Worm (Caenorhabditis elegans) whole organism, L1 larva: ENCODE data around the gene srx-60.

Experiments used
- C16A3.4 ChIP-seq: fragments of 150-350 bp; optimal IDR thresholded peaks from 2 replicates; lab custom pipeline; 2014; ENCODE audit warnings: missing biosample characterization, missing genetic modification characterization
- alr-1 ChIP-seq: fragments of 200-800 bp; sonication (Bioruptor generic); optimal IDR thresholded peaks from 2 replicates; lab custom pipeline; 2018; ENCODE audit warnings: borderline replicate concordance, mild to moderate bottlenecking, missing genetic modification characterization, missing compliant biosample characterization
- aly-2 ChIP-seq: fragments of 150-350 bp; optimal IDR thresholded peaks from 2 replicates; lab custom pipeline; 2014; ENCODE audit warnings: missing biosample characterization, missing genetic modification characterization
- ama-1 ChIP-seq: fragments of 150-350 bp; optimal IDR thresholded peaks from 2 replicates; lab custom pipeline; 2014
- blmp-1 ChIP-seq: fragments of 150-350 bp; optimal IDR thresholded peaks from 2 replicates; lab custom pipeline; 2014; ENCODE audit warnings: missing biosample characterization, missing genetic modification characterization
- ceh-8 ChIP-seq: fragments of 200-800 bp; sonication (Bioruptor generic); optimal IDR thresholded peaks from 2 replicates; lab custom pipeline; 2018; ENCODE audit warnings: mild to moderate bottlenecking, missing genetic modification characterization, moderate library complexity, missing compliant biosample characterization
- ces-1 ChIP-seq: fragments of 150-350 bp; optimal IDR thresholded peaks from 2 replicates; lab custom pipeline; 2014; ENCODE audit warnings: missing biosample characterization, missing genetic modification reagents, missing genetic modification characterization
- dsc-1 ChIP-seq: sonication (generic microtip); optimal IDR thresholded peaks from 2 replicates; lab custom pipeline; 2016; ENCODE audit warnings: mild to moderate bottlenecking, missing genetic modification characterization, missing compliant biosample characterization
- efl-1 ChIP-seq, 4 experiments: fragments of 150-350 bp; optimal IDR thresholded peaks in 3 of 4; peaks in 1 of 4; 1 replicate in 1 of 4; 2 replicates in 3 of 4; lab custom pipeline; 2014; ENCODE audit warnings: missing biosample characterization in 2 of 4, missing genetic modification characterization in 2 of 4, missing genetic modification reagents in 2 of 4
- egl-27 ChIP-seq, 2 experiments: fragments of 150-350 bp in 1 of 2; sonication (generic microtip); optimal IDR thresholded peaks; 3 replicates each; lab custom pipeline; 2017 to 2018; ENCODE audit warnings: missing biosample characterization in 2 of 2, missing genetic modification characterization in 2 of 2, missing genetic modification reagents in 2 of 2
- elt-2 ChIP-seq: sonication (generic microtip); optimal IDR thresholded peaks from 2 replicates; lab custom pipeline; 2016; ENCODE audit warnings: missing genetic modification characterization, mild to moderate bottlenecking, inconsistent platforms, missing compliant biosample characterization, missing genetic modification reagents
- elt-3 ChIP-seq, 6 experiments: fragments of 150-350 bp in 1 of 6; sonication (generic microtip); optimal IDR thresholded peaks; 2 replicates each; lab custom pipeline; 2017 to 2018; ENCODE audit warnings: missing biosample characterization in 6 of 6, missing genetic modification characterization in 6 of 6, inconsistent platforms in 1 of 6
- ets-5 ChIP-seq: fragments of 200-800 bp; sonication (Bioruptor generic); IDR thresholded peaks from 2 replicates; pipeline ENCODE4 v1.3.6; 2022; ENCODE audit warnings: missing genetic modification characterization, missing compliant biosample characterization
- fos-1 ChIP-seq: fragments of 150-350 bp; optimal IDR thresholded peaks from 2 replicates; lab custom pipeline; 2014; ENCODE audit warnings: missing biosample characterization, missing genetic modification characterization
- grh-1 ChIP-seq: fragments of 200-800 bp; sonication (Bioruptor generic); IDR thresholded peaks from 2 replicates; pipeline ENCODE4 v1.3.6; 2022; ENCODE audit warnings: missing genetic modification reagents, missing genetic modification characterization, missing compliant biosample characterization
- isw-1 ChIP-seq: fragments of 200-800 bp; sonication (Bioruptor generic); IDR thresholded peaks from 2 replicates; pipeline ENCODE4 v1.3.6; 2022; ENCODE audit warnings: missing genetic modification characterization, missing compliant biosample characterization
- lir-3 ChIP-seq: sonication (generic microtip); optimal IDR thresholded peaks from 2 replicates; lab custom pipeline; 2016; ENCODE audit warnings: mild to moderate bottlenecking, missing genetic modification characterization, moderate library complexity, missing compliant biosample characterization; ENCODE audit not compliant: poor library complexity
- lsy-2 ChIP-seq, 2 experiments: fragments of 150-350 bp; optimal IDR thresholded peaks; 2 replicates each; lab custom pipeline; 2014; ENCODE audit warnings: missing biosample characterization in 2 of 2, missing genetic modification characterization in 2 of 2
- mef-2 ChIP-seq: fragments of 150-350 bp; optimal IDR thresholded peaks from 2 replicates; lab custom pipeline; 2014; ENCODE audit warnings: missing biosample characterization, missing genetic modification characterization
- mep-1 ChIP-seq: fragments of 150-350 bp; optimal IDR thresholded peaks from 2 replicates; lab custom pipeline; 2014; ENCODE audit warnings: missing biosample characterization, missing genetic modification characterization
- nhr-11 ChIP-seq: fragments of 150-350 bp; optimal IDR thresholded peaks from 2 replicates; lab custom pipeline; 2014; ENCODE audit warnings: missing biosample characterization, missing genetic modification characterization
- nhr-71 ChIP-seq: sonication (generic microtip); optimal IDR thresholded peaks from 2 replicates; lab custom pipeline; 2016; ENCODE audit warnings: mild to moderate bottlenecking, missing genetic modification characterization, moderate library complexity, missing compliant biosample characterization
- nhr-77 ChIP-seq: fragments of 150-350 bp; optimal IDR thresholded peaks from 2 replicates; lab custom pipeline; 2014; ENCODE audit warnings: missing biosample characterization, missing genetic modification characterization
- nhr-85 ChIP-seq: sonication (generic microtip); peaks from one replicate; lab custom pipeline; 2016; ENCODE audit warnings: missing genetic modification characterization, inconsistent platforms, missing compliant biosample characterization
- nhr-90 ChIP-seq: sonication (generic microtip); optimal IDR thresholded peaks from 2 replicates; lab custom pipeline; 2016; ENCODE audit warnings: mild to moderate bottlenecking, missing genetic modification characterization, missing compliant biosample characterization; ENCODE audit not compliant: poor library complexity
- pag-3 ChIP-seq: sonication (generic microtip); optimal IDR thresholded peaks from 2 replicates; lab custom pipeline; 2017; ENCODE audit warnings: missing genetic modification characterization, mild to moderate bottlenecking, missing compliant biosample characterization, antibody characterized with exemption, borderline replicate concordance; ENCODE audit not compliant: insufficient read depth
- pax-3 ChIP-seq: fragments of 200-800 bp; sonication (Bioruptor generic); optimal IDR thresholded peaks from 2 replicates; lab custom pipeline; 2018; ENCODE audit warnings: mild to moderate bottlenecking, missing genetic modification characterization, moderate library complexity, missing compliant biosample characterization
- rnt-1 ChIP-seq: sonication (generic microtip); optimal IDR thresholded peaks from 2 replicates; lab custom pipeline; 2016; ENCODE audit warnings: mild to moderate bottlenecking, missing genetic modification characterization, moderate library complexity, missing compliant biosample characterization
- snpc-4 ChIP-seq: fragments of 150-350 bp; optimal IDR thresholded peaks from 2 replicates; lab custom pipeline; 2014; ENCODE audit warnings: missing biosample characterization, missing genetic modification characterization
- snu-23 ChIP-seq: sonication (generic microtip); optimal IDR thresholded peaks from 2 replicates; lab custom pipeline; 2016; ENCODE audit warnings: missing genetic modification characterization, missing compliant biosample characterization
- sup-37 ChIP-seq: fragments of 200-800 bp; sonication (Bioruptor generic); optimal IDR thresholded peaks from 2 replicates; lab custom pipeline; 2018; ENCODE audit warnings: mild to moderate bottlenecking, missing genetic modification characterization, missing compliant biosample characterization
- unc-98 ChIP-seq: fragments of 200-800 bp; sonication (Bioruptor generic); IDR thresholded peaks from 2 replicates; pipeline ENCODE4 v1.3.6; 2022; ENCODE audit warnings: missing genetic modification characterization, missing compliant biosample characterization
- ztf-11 ChIP-seq, 2 experiments: sonication (generic microtip); optimal IDR thresholded peaks; 2 replicates each; lab custom pipeline; 2016 to 2017; ENCODE audit warnings: missing genetic modification characterization in 2 of 2, missing biosample characterization in 1 of 2, missing compliant biosample characterization in 1 of 2
- ztf-4 ChIP-seq: fragments of 150-350 bp; optimal IDR thresholded peaks from 2 replicates; lab custom pipeline; 2014; ENCODE audit warnings: missing biosample characterization, missing genetic modification characterization

srx-60 gene

ce11 chrV:7356684-7357083, 44.0 kb upstream of the srx-60 start, which contains the start of gene C03G6.21:
Gene C03G6.21, minus strand, starts transcription at chrV:7356784.
- TF ChIP-seq pag-3 (no peak), nhr-77 (no peak), egl-27 (tag; optimal IDR thresholded peaks at IDR 0.05; lab: Kevin White, UChicago) (no peak), snu-23 (no peak), isw-1 (GFP tag; lab: Robert Waterston, UW) (no peak), unc-98 (no peak), fos-1 (tag; lab: Kevin White, UChicago) (no peak), mef-2 (tag; lab: Kevin White, UChicago) (no peak), ama-1 (lab: Kevin White, UChicago) (no peak), lsy-2 (tag; optimal IDR thresholded peaks at IDR 0.05; lab: Kevin White, UChicago) (no peak), ztf-11 (tag; optimal IDR thresholded peaks at IDR 0.05; lab: Kevin White, UChicago) (no peak), aly-2 (tag; lab: Kevin White, UChicago) (no peak), nhr-71 (no peak), grh-1 (GFP tag; lab: Robert Waterston, UW) (no peak), elt-3 (tag; optimal IDR thresholded peaks at IDR 0.05; lab: Kevin White, UChicago) (no peak), pax-3 (tag; lab: Kevin White, UChicago) (no peak), nhr-85 (tag; lab: Kevin White, UChicago) (no peak), snpc-4 (tag; lab: Kevin White, UChicago) (no peak)

ce11 chrV:7357132-7357531, 43.6 kb upstream of the srx-60 start, which contains the start of gene C03G6.6:
Gene C03G6.6, plus strand, starts transcription at chrV:7357432.
- TF ChIP-seq ceh-8 (GFP tag; lab: Kevin White, UChicago) (no peak), blmp-1 (tag; lab: Kevin White, UChicago) (no peak), nhr-11 (tag; lab: Kevin White, UChicago) (no peak), ama-1 (lab: Kevin White, UChicago) (no peak), alr-1 (no peak), mep-1 (tag; lab: Kevin White, UChicago) (no peak), dsc-1 (no peak), isw-1 (GFP tag; lab: Robert Waterston, UW) (no peak), lir-3 (tag; lab: Kevin White, UChicago) (no peak), ztf-4 (tag; lab: Kevin White, UChicago) (no peak), nhr-77 (no peak)

- TF ChIP-seq sup-37 (GFP tag; lab: Kevin White, UChicago) (no peak), efl-1 (optimal IDR thresholded peaks at IDR 0.05; lab: Kevin White, UChicago) (no peak), efl-1 (GFP tag; optimal IDR thresholded peaks at IDR 0.05 in 1 of 2; lab: Kevin White, UChicago) (peak in 1 of 2 experiments; percentile 37)
- TF ChIP-seq, all 84 proteins: peak for 1
Observed at ce11 chrV:7361673-7362072, 39.0 kb upstream of the srx-60 start, which contains the start of gene cyp-35A1. Gene cyp-35A1, minus strand, starts transcription at chrV:7361773.

- TF ChIP-seq elt-2 (tag; lab: Kevin White, UChicago) (peak; percentile 90), C16A3.4 (tag; lab: Kevin White, UChicago) (no peak), rnt-1 (tag; lab: Kevin White, UChicago) (no peak)
Observed at ce11 chrV:7364059-7364458, 36.6 kb upstream of the srx-60 start, which contains the start of gene cyp-35A2. Gene cyp-35A2, minus strand, starts transcription at chrV:7364182.

ce11 chrV:7364951-7365350, 35.7 kb upstream of the srx-60 start, which contains the start of gene exc-13:
Gene exc-13, plus strand, starts transcription at chrV:7365251.
- TF ChIP-seq nhr-71: peak; percentile 5
- no peak for TF ChIP-seq dsc-1

- TF ChIP-seq efl-1 (optimal IDR thresholded peaks at IDR 0.05; lab: Kevin White, UChicago): no peak
- TF ChIP-seq efl-1 (GFP tag; optimal IDR thresholded peaks at IDR 0.05 in 1 of 2; lab: Kevin White, UChicago): peak in 1 of 2 experiments; percentile 77
- no peak for TF ChIP-seq ces-1
- no peak for TF ChIP-seq nhr-90 (tag; lab: Kevin White, UChicago)
- no peak for TF ChIP-seq ets-5 (GFP tag; lab: Robert Waterston, UW)
Observed at ce11 chrV:7369578-7369977, 31.1 kb upstream of the srx-60 start, which contains the start of gene srj-14. Gene srj-14, plus strand, starts transcription at chrV:7369708.
